Worm (Caenorhabditis elegans) whole organism, L4 larva: ENCODE data around the gene snt-7.
A peak's percentile ranks its signal among the peaks of the same experiment; 100 is the strongest.

Source experiments
- D1046.2 ChIP-seq: fragments of 200-800 bp; sonication (Bioruptor generic); IDR thresholded peaks from 2 replicates; pipeline ENCODE4 v1.3.6; 2022; ENCODE audit warnings: missing genetic modification characterization, missing compliant biosample characterization
- F10B5.3 ChIP-seq: sonication (generic microtip); optimal IDR thresholded peaks from 2 replicates; lab custom pipeline; 2016; ENCODE audit warnings: mild to moderate bottlenecking, missing genetic modification characterization, missing compliant biosample characterization
- F26F4.8 ChIP-seq: fragments of 200-800 bp; sonication (Bioruptor generic); conservative IDR thresholded peaks from 2 replicates; pipeline ENCODE4 v1.3.6; 2022; ENCODE audit warnings: missing genetic modification characterization, missing compliant biosample characterization
- F49E8.2 ChIP-seq: sonication (generic microtip); optimal IDR thresholded peaks from 2 replicates; lab custom pipeline; 2016; ENCODE audit warnings: missing compliant biosample characterization, mild to moderate bottlenecking, missing genetic modification characterization, borderline replicate concordance
- Y105C5A.15 ChIP-seq: fragments of 200-800 bp; sonication (Bioruptor generic); IDR thresholded peaks from 2 replicates; pipeline ENCODE4 v1.3.6; 2022; ENCODE audit warnings: missing genetic modification characterization, missing compliant biosample characterization
- Y5F2A.4 ChIP-seq: fragments of 200-800 bp; sonication (Bioruptor generic); optimal IDR thresholded peaks from 2 replicates; lab custom pipeline; 2018; ENCODE audit warnings: mild to moderate bottlenecking, missing genetic modification characterization, missing compliant biosample characterization
- Y75B8A.6 ChIP-seq: fragments of 200-800 bp; sonication (Bioruptor generic); IDR thresholded peaks from 2 replicates; pipeline ENCODE4 v1.3.6; 2022; ENCODE audit warnings: missing genetic modification reagents, missing genetic modification characterization, missing compliant biosample characterization
- ZK546.5 ChIP-seq, 2 experiments: sonication (generic microtip); optimal IDR thresholded peaks; 2 replicates each; lab custom pipeline; 2017; ENCODE audit warnings: missing biosample characterization in 2 of 2, missing genetic modification characterization in 2 of 2
- aha-1 ChIP-seq: fragments of 150-350 bp; peaks from one replicate; lab custom pipeline; 2014; ENCODE audit warnings: missing biosample characterization, missing genetic modification characterization
- aly-2 ChIP-seq: sonication (generic microtip); optimal IDR thresholded peaks from 2 replicates; lab custom pipeline; 2018; ENCODE audit warnings: missing biosample characterization, missing genetic modification characterization
- ceh-20 ChIP-seq: fragments of 200-800 bp; sonication (Bioruptor generic); IDR thresholded peaks from 2 replicates; pipeline ENCODE4 v1.3.6; 2022; ENCODE audit warnings: missing genetic modification reagents, missing genetic modification characterization, missing compliant biosample characterization
- ceh-28 ChIP-seq: fragments of 150-350 bp; optimal IDR thresholded peaks from 2 replicates; lab custom pipeline; 2014; ENCODE audit warnings: missing biosample characterization, missing genetic modification reagents, missing genetic modification characterization
- ceh-44 ChIP-seq: fragments of 200-800 bp; sonication (Bioruptor generic); IDR thresholded peaks from 2 replicates; pipeline ENCODE4 v1.3.6; 2022; ENCODE audit warnings: missing genetic modification reagents, missing genetic modification characterization, missing compliant biosample characterization
- ceh-62 ChIP-seq: sonication (generic microtip); optimal IDR thresholded peaks from 2 replicates; lab custom pipeline; 2017; ENCODE audit warnings: missing biosample characterization, missing genetic modification characterization
- ces-1 ChIP-seq: fragments of 150-350 bp; sonication (generic microtip); optimal IDR thresholded peaks from 4 replicates; lab custom pipeline; 2014; ENCODE audit warnings: missing biosample characterization, missing genetic modification reagents, missing genetic modification characterization
- cey-2 ChIP-seq: sonication (generic microtip); optimal IDR thresholded peaks from 3 replicates; lab custom pipeline; 2017; ENCODE audit warnings: missing genetic modification characterization, mild to moderate bottlenecking, missing compliant biosample characterization, antibody characterized with exemption, borderline replicate concordance; ENCODE audit not compliant: insufficient read depth
- daf-8 ChIP-seq: fragments of 200-800 bp; sonication (Bioruptor generic); IDR thresholded peaks from 2 replicates; pipeline ENCODE4 v1.3.6; 2022; ENCODE audit warnings: missing genetic modification characterization, missing compliant biosample characterization
- dmd-6 ChIP-seq: fragments of 200-800 bp; sonication (Bioruptor generic); IDR thresholded peaks from 2 replicates; pipeline ENCODE4 v1.3.6; 2022; ENCODE audit warnings: missing genetic modification reagents, missing genetic modification characterization, missing compliant biosample characterization
- egl-27 ChIP-seq: sonication (generic microtip); optimal IDR thresholded peaks from 3 replicates; lab custom pipeline; 2017; ENCODE audit warnings: missing biosample characterization, missing genetic modification reagents, missing genetic modification characterization
- fkh-10 ChIP-seq: fragments of 150-350 bp; optimal IDR thresholded peaks from 2 replicates; lab custom pipeline; 2014; ENCODE audit warnings: missing biosample characterization, missing genetic modification reagents, missing genetic modification characterization
- fos-1 ChIP-seq: fragments of 150-350 bp; optimal IDR thresholded peaks from 2 replicates; lab custom pipeline; 2014; ENCODE audit warnings: missing biosample characterization, missing genetic modification characterization
- hif-1 ChIP-seq, 2 experiments: sonication (generic microtip); optimal IDR thresholded peaks; 2 replicates each; lab custom pipeline; 2016 to 2017; ENCODE audit warnings: missing compliant biosample characterization in 2 of 2, missing genetic modification characterization in 2 of 2, missing genetic modification reagents in 2 of 2, missing genotype in 2 of 2, mild to moderate bottlenecking in 1 of 2
- hlh-11 ChIP-seq: fragments of 200-800 bp; sonication (Bioruptor generic); optimal IDR thresholded peaks from 2 replicates; lab custom pipeline; 2018; ENCODE audit warnings: mild to moderate bottlenecking, missing genetic modification characterization, missing compliant biosample characterization
- hmg-1.1 ChIP-seq: fragments of 200-800 bp; sonication (Bioruptor generic); IDR thresholded peaks from 2 replicates; pipeline ENCODE4 v1.3.6; 2022; ENCODE audit warnings: missing genetic modification reagents, missing genetic modification characterization, missing compliant biosample characterization
- lim-7 ChIP-seq: fragments of 200-800 bp; sonication (Bioruptor generic); IDR thresholded peaks from 2 replicates; pipeline ENCODE4 v1.3.6; 2022; ENCODE audit warnings: missing genetic modification characterization, missing compliant biosample characterization
- lin-13 ChIP-seq: fragments of 150-350 bp; optimal IDR thresholded peaks from 2 replicates; lab custom pipeline; 2014; ENCODE audit warnings: missing biosample characterization, missing genetic modification reagents, missing genetic modification characterization
- lin-29 ChIP-seq: fragments of 200-800 bp; sonication (Bioruptor generic); IDR thresholded peaks from 2 replicates; pipeline ENCODE4 v1.3.6; 2022; ENCODE audit warnings: missing genetic modification reagents, missing genetic modification characterization, missing compliant biosample characterization
- madf-5 ChIP-seq, 2 experiments: fragments of 200-800 bp; sonication (Bioruptor generic); IDR thresholded peaks; 2 replicates each; pipeline ENCODE4 v1.3.6; 2022; ENCODE audit warnings: missing compliant biosample characterization in 2 of 2, missing genetic modification characterization in 2 of 2
- madf-9 ChIP-seq: fragments of 200-800 bp; sonication (Bioruptor generic); conservative IDR thresholded peaks from 2 replicates; pipeline ENCODE4 v1.3.6; 2022; ENCODE audit warnings: missing genetic modification reagents, missing genetic modification characterization, missing compliant biosample characterization
- mdl-1 ChIP-seq, 2 experiments: fragments of 150-350 bp in 1 of 2; sonication (generic microtip) in 1 of 2; optimal IDR thresholded peaks; 2 replicates each; lab custom pipeline; 2014 to 2017; ENCODE audit warnings: missing biosample characterization in 2 of 2, missing genetic modification characterization in 2 of 2
- mep-1 ChIP-seq: fragments of 150-350 bp; sonication (generic microtip); optimal IDR thresholded peaks from 3 replicates; lab custom pipeline; 2014; ENCODE audit warnings: missing biosample characterization, missing genetic modification characterization
- mes-2 ChIP-seq: sonication (generic microtip); optimal IDR thresholded peaks from 2 replicates; lab custom pipeline; 2016; ENCODE audit warnings: missing genotype, mild to moderate bottlenecking, missing genetic modification characterization, missing compliant biosample characterization; ENCODE audit not compliant: poor library complexity, severe bottlenecking
- mxl-2 ChIP-seq: fragments of 200-800 bp; sonication (Bioruptor generic); conservative IDR thresholded peaks from 2 replicates; pipeline ENCODE4 v1.3.6; 2022; ENCODE audit warnings: missing genetic modification reagents, missing genetic modification characterization, missing compliant biosample characterization
- mxl-3 ChIP-seq: fragments of 200-800 bp; sonication (Bioruptor generic); optimal IDR thresholded peaks from 2 replicates; lab custom pipeline; 2018; ENCODE audit warnings: mild to moderate bottlenecking, missing genetic modification characterization, missing compliant biosample characterization
- nhr-10 ChIP-seq: fragments of 150-350 bp; optimal IDR thresholded peaks from 2 replicates; lab custom pipeline; 2014; ENCODE audit warnings: missing biosample characterization, missing genetic modification characterization
- nhr-111 ChIP-seq: fragments of 200-800 bp; sonication (Bioruptor generic); optimal IDR thresholded peaks from 2 replicates; lab custom pipeline; 2018; ENCODE audit warnings: mild to moderate bottlenecking, missing genetic modification characterization, missing compliant biosample characterization
- nhr-237 ChIP-seq: sonication (generic microtip); optimal IDR thresholded peaks from 2 replicates; lab custom pipeline; 2017; ENCODE audit warnings: missing biosample characterization, missing genetic modification characterization
- nhr-25 ChIP-seq: sonication (generic microtip); optimal IDR thresholded peaks from 2 replicates; lab custom pipeline; 2017; ENCODE audit warnings: missing genetic modification characterization, mild to moderate bottlenecking, missing compliant biosample characterization, antibody characterized with exemption, moderate library complexity, borderline replicate concordance; ENCODE audit not compliant: insufficient read depth
- nhr-28 ChIP-seq: fragments of 150-350 bp; optimal IDR thresholded peaks from 2 replicates; lab custom pipeline; 2014; ENCODE audit warnings: missing biosample characterization, missing genetic modification characterization
- nhr-48 ChIP-seq: sonication (generic microtip); optimal IDR thresholded peaks from 2 replicates; lab custom pipeline; 2016; ENCODE audit warnings: mild to moderate bottlenecking, missing genetic modification characterization, missing compliant biosample characterization
- nhr-77 ChIP-seq: fragments of 150-350 bp; optimal IDR thresholded peaks from 2 replicates; lab custom pipeline; 2014; ENCODE audit warnings: missing biosample characterization, missing genetic modification characterization
- php-3 ChIP-seq: fragments of 200-800 bp; sonication (Bioruptor generic); IDR thresholded peaks from 2 replicates; pipeline ENCODE4 v1.3.6; 2022; ENCODE audit warnings: missing genetic modification reagents, missing genetic modification characterization, missing compliant biosample characterization
- rbr-2 ChIP-seq: sonication (generic microtip); optimal IDR thresholded peaks from 2 replicates; lab custom pipeline; 2016; ENCODE audit warnings: missing genotype, missing genetic modification characterization, missing compliant biosample characterization
- sdz-12 ChIP-seq: fragments of 200-800 bp; sonication (Bioruptor generic); optimal IDR thresholded peaks from 2 replicates; lab custom pipeline; 2018; ENCODE audit warnings: mild to moderate bottlenecking, missing genetic modification characterization, missing compliant biosample characterization
- snpc-1.2 ChIP-seq: fragments of 200-800 bp; sonication (Bioruptor generic); IDR thresholded peaks from 2 replicates; pipeline ENCODE4 v1.3.6; 2022; ENCODE audit warnings: missing genetic modification reagents, missing genetic modification characterization, missing compliant biosample characterization
- spr-1 ChIP-seq: sonication (generic microtip); optimal IDR thresholded peaks from 2 replicates; lab custom pipeline; 2016; ENCODE audit warnings: mild to moderate bottlenecking, missing genetic modification characterization, missing compliant biosample characterization
- tag-97 ChIP-seq: fragments of 200-800 bp; sonication (Bioruptor generic); IDR thresholded peaks from 2 replicates; pipeline ENCODE4 v1.3.6; 2022; ENCODE audit warnings: missing genetic modification characterization, missing compliant biosample characterization
- vab-7 ChIP-seq: fragments of 200-800 bp; sonication (Bioruptor generic); IDR thresholded peaks from 2 replicates; pipeline ENCODE4 v1.3.6; 2022; ENCODE audit warnings: missing genetic modification reagents, missing genetic modification characterization, missing compliant biosample characterization
- zag-1 ChIP-seq: fragments of 150-350 bp; optimal IDR thresholded peaks from 2 replicates; lab custom pipeline; 2014; ENCODE audit warnings: missing biosample characterization, missing genetic modification characterization
- zfp-2 ChIP-seq: sonication (generic microtip); optimal IDR thresholded peaks from 2 replicates; lab custom pipeline; 2016; ENCODE audit warnings: mild to moderate bottlenecking, missing genetic modification characterization, missing compliant biosample characterization
- zfp-3 ChIP-seq: fragments of 200-800 bp; sonication (Bioruptor generic); conservative IDR thresholded peaks from 2 replicates; pipeline ENCODE4 v1.3.6; 2022; ENCODE audit warnings: missing genetic modification reagents, missing genetic modification characterization, missing compliant biosample characterization

Gene snt-7

ce11 chrX:15173303-15173904 is 25.5 kb downstream of the snt-7 start, which contains the start of gene ucr-2.2 (continued):
- TF ChIP-seq Y75B8A.6 (no peak), ceh-44 (GFP tag; lab: Robert Waterston, UW) (no peak), vab-7 (no peak), ceh-20 (GFP tag; lab: Robert Waterston, UW) (peak; percentile 65), ZK546.5 (tag; optimal IDR thresholded peaks at IDR 0.05; lab: Kevin White, UChicago) (no peak), hif-1 (tag; optimal IDR thresholded peaks at IDR 0.05; lab: Kevin White, UChicago) (peak in 1 of 2 experiments; percentile 48), nhr-28 (tag; lab: Kevin White, UChicago) (peak; percentile 63), lin-29 (GFP tag; lab: Robert Waterston, UW) (no peak), nhr-10 (tag; lab: Kevin White, UChicago) (no peak), nhr-25 (tag; lab: Kevin White, UChicago) (no peak), ceh-62 (tag; lab: Kevin White, UChicago) (no peak), nhr-237 (no peak), ceh-28 (tag; lab: Kevin White, UChicago) (no peak), madf-5 (GFP tag; IDR thresholded peaks at IDR 0.05; lab: Robert Waterston, UW) (no peak), nhr-111 (no peak), Y5F2A.4 (GFP tag; lab: Kevin White, UChicago) (no peak), aha-1 (tag; lab: Kevin White, UChicago) (peak; percentile 34), daf-8 (GFP tag; lab: Robert Waterston, UW) (no peak), fkh-10 (GFP tag; lab: Kevin White, UChicago) (peak; percentile 35), tag-97 (GFP tag; lab: Robert Waterston, UW) (no peak), sdz-12 (GFP tag; lab: Kevin White, UChicago) (no peak), ces-1 (no peak), F49E8.2 (tag; lab: Kevin White, UChicago) (no peak), F10B5.3 (tag; lab: Kevin White, UChicago) (peak; percentile 49), fos-1 (tag; lab: Kevin White, UChicago) (no peak), F26F4.8 (GFP tag; lab: Robert Waterston, UW) (no peak), zfp-2 (tag; lab: Kevin White, UChicago) (peak; percentile 12), nhr-48 (tag; lab: Kevin White, UChicago) (peak; percentile 72), D1046.2 (GFP tag; lab: Robert Waterston, UW) (no peak), lin-13 (GFP tag; lab: Kevin White, UChicago) (peak; percentile 61), php-3 (no peak), spr-1 (peak; percentile 72), mxl-3 (GFP tag; lab: Kevin White, UChicago) (peak; percentile 74), hmg-1.1 (peak; percentile 91), dmd-6 (GFP tag; lab: Robert Waterston, UW) (peak; percentile 77), mdl-1 (tag; optimal IDR thresholded peaks at IDR 0.05; lab: Kevin White, UChicago) (peak in 1 of 2 experiments; percentile 41), zfp-3 (GFP tag; lab: Robert Waterston, UW) (no peak; the same call in 1 of the 2 replicates), hlh-11 (peak; percentile 91), Y105C5A.15 (GFP tag; lab: Robert Waterston, UW) (no peak), mes-2 (tag; lab: Kevin White, UChicago) (peak; percentile 91), aly-2 (no peak), snpc-1.2 (GFP tag; lab: Robert Waterston, UW) (no peak), madf-9 (GFP tag; lab: Robert Waterston, UW) (no peak), nhr-77 (peak; percentile 87), zag-1 (no peak), lim-7 (GFP tag; lab: Robert Waterston, UW) (no peak), mep-1 (tag; lab: Kevin White, UChicago) (peak; percentile 95), egl-27 (no peak), rbr-2 (tag; lab: Kevin White, UChicago) (peak; percentile 90), mxl-2 (GFP tag; lab: Robert Waterston, UW) (no peak), cey-2 (tag; lab: Kevin White, UChicago) (no peak)
